Worm (Caenorhabditis elegans) whole organism, mixed stage, embryonic: Measurements from ENCODE around the gene trpp-9.

Experiments
- M03D4.4 ChIP-seq: sonication (generic microtip); optimal IDR thresholded peaks from 2 replicates; lab custom pipeline; 2017; ENCODE audit warnings: mild to moderate bottlenecking, missing genetic modification characterization, missing compliant biosample characterization
- bed-3 ChIP-seq: fragments of 200-800 bp; sonication (Bioruptor generic); optimal IDR thresholded peaks from 3 replicates; lab custom pipeline; 2018; ENCODE audit warnings: mild to moderate bottlenecking, missing genetic modification characterization, moderate library complexity, missing compliant biosample characterization
- blmp-1 ChIP-seq: fragments of 150-350 bp; optimal IDR thresholded peaks from 2 replicates; lab custom pipeline; 2014; ENCODE audit warnings: missing biosample characterization, missing genetic modification characterization
- ceh-39 ChIP-seq: fragments of 150-350 bp; optimal IDR thresholded peaks from 2 replicates; lab custom pipeline; 2014; ENCODE audit warnings: missing biosample characterization, missing genetic modification characterization
- ceh-43 ChIP-seq: fragments of 200-800 bp; sonication (Bioruptor generic); optimal IDR thresholded peaks from 2 replicates; lab custom pipeline; 2018; ENCODE audit warnings: mild to moderate bottlenecking, missing genetic modification characterization, moderate library complexity, missing compliant biosample characterization
- ceh-83 ChIP-seq: fragments of 200-800 bp; sonication (Bioruptor generic); optimal IDR thresholded peaks from 2 replicates; lab custom pipeline; 2018; ENCODE audit warnings: mild to moderate bottlenecking, missing genetic modification characterization, missing compliant biosample characterization
- ces-1 ChIP-seq: fragments of 150-350 bp; optimal IDR thresholded peaks from 2 replicates; lab custom pipeline; 2014; ENCODE audit warnings: missing biosample characterization, missing genetic modification reagents, missing genetic modification characterization
- cnd-1 ChIP-seq: fragments of 200-800 bp; sonication (Bioruptor generic); optimal IDR thresholded peaks from 2 replicates; lab custom pipeline; 2018; ENCODE audit warnings: mild to moderate bottlenecking, missing genetic modification characterization, missing compliant biosample characterization
- drap-1 ChIP-seq: fragments of 200-800 bp; sonication (Bioruptor generic); optimal IDR thresholded peaks from 3 replicates; lab custom pipeline; 2018; ENCODE audit warnings: mild to moderate bottlenecking, missing genetic modification characterization, missing compliant biosample characterization
- elt-1 ChIP-seq: sonication (generic microtip); optimal IDR thresholded peaks from 2 replicates; lab custom pipeline; 2017; ENCODE audit warnings: missing genetic modification characterization, mild to moderate bottlenecking, missing compliant biosample characterization, antibody characterized with exemption, moderate library complexity, borderline replicate concordance; ENCODE audit not compliant: insufficient read depth
- elt-3 ChIP-seq: fragments of 150-350 bp; optimal IDR thresholded peaks from 2 replicates; lab custom pipeline; 2014; ENCODE audit warnings: missing biosample characterization, missing genetic modification characterization
- flh-1 ChIP-seq: fragments of 200-800 bp; sonication (Bioruptor generic); optimal IDR thresholded peaks from 2 replicates; lab custom pipeline; 2018; ENCODE audit warnings: mild to moderate bottlenecking, missing genetic modification characterization, moderate library complexity, missing compliant biosample characterization
- ham-2 ChIP-seq: fragments of 200-800 bp; sonication (Bioruptor generic); optimal IDR thresholded peaks from 2 replicates; lab custom pipeline; 2018; ENCODE audit warnings: mild to moderate bottlenecking, missing genetic modification characterization, missing compliant biosample characterization
- hlh-1 ChIP-seq: fragments of 150-350 bp; optimal IDR thresholded peaks from 2 replicates; lab custom pipeline; 2014; ENCODE audit warnings: missing biosample characterization, missing genetic modification reagents, missing genetic modification characterization
- lin-13 ChIP-seq: fragments of 150-350 bp; optimal IDR thresholded peaks from 2 replicates; lab custom pipeline; 2014; ENCODE audit warnings: missing biosample characterization, missing genetic modification characterization
- lin-32 ChIP-seq: fragments of 200-800 bp; sonication (Bioruptor generic); optimal IDR thresholded peaks from 2 replicates; lab custom pipeline; 2018; ENCODE audit warnings: mild to moderate bottlenecking, missing genetic modification characterization, missing compliant biosample characterization
- lsy-2 ChIP-seq: fragments of 150-350 bp; optimal IDR thresholded peaks from 2 replicates; lab custom pipeline; 2014; ENCODE audit warnings: missing biosample characterization, missing genetic modification characterization
- mab-5 ChIP-seq: fragments of 150-350 bp; optimal IDR thresholded peaks from 2 replicates; lab custom pipeline; 2014; ENCODE audit warnings: missing biosample characterization, missing genetic modification characterization
- mep-1 ChIP-seq: fragments of 150-350 bp; optimal IDR thresholded peaks from 2 replicates; lab custom pipeline; 2017; ENCODE audit warnings: missing biosample characterization, missing genetic modification reagents, missing genetic modification characterization, inconsistent platforms
- mls-2 ChIP-seq: sonication (generic microtip); optimal IDR thresholded peaks from 2 replicates; lab custom pipeline; 2016; ENCODE audit warnings: mild to moderate bottlenecking, missing genetic modification characterization, moderate library complexity, missing compliant biosample characterization
- nhr-12 ChIP-seq: fragments of 150-350 bp; optimal IDR thresholded peaks from 2 replicates; lab custom pipeline; 2014; ENCODE audit warnings: missing biosample characterization, missing genetic modification characterization
- nhr-2 ChIP-seq: fragments of 150-350 bp; optimal IDR thresholded peaks from 2 replicates; lab custom pipeline; 2014; ENCODE audit warnings: missing biosample characterization, missing genetic modification characterization
- nhr-237 ChIP-seq: fragments of 150-350 bp; optimal IDR thresholded peaks from 2 replicates; lab custom pipeline; 2014; ENCODE audit warnings: missing biosample characterization, missing genetic modification characterization
- nhr-28 ChIP-seq: fragments of 150-350 bp; optimal IDR thresholded peaks from 2 replicates; lab custom pipeline; 2014; ENCODE audit warnings: missing biosample characterization, missing genetic modification characterization
- nhr-76 ChIP-seq: sonication (generic microtip); optimal IDR thresholded peaks from 2 replicates; lab custom pipeline; 2017; ENCODE audit warnings: missing biosample characterization, missing genetic modification characterization
- pha-4 ChIP-seq: fragments of 150-350 bp; optimal IDR thresholded peaks from 2 replicates; lab custom pipeline; 2018; ENCODE audit warnings: missing biosample characterization, missing genetic modification reagents, missing genetic modification characterization
- sem-2 ChIP-seq: fragments of 200-800 bp; sonication (Bioruptor generic); optimal IDR thresholded peaks from 2 replicates; lab custom pipeline; 2018; ENCODE audit warnings: mild to moderate bottlenecking, missing genetic modification characterization, missing compliant biosample characterization
- snpc-4 ChIP-seq: fragments of 150-350 bp; optimal IDR thresholded peaks from 2 replicates; lab custom pipeline; 2014; ENCODE audit warnings: missing biosample characterization, missing genetic modification characterization
- sptf-1 ChIP-seq: sonication (generic microtip); optimal IDR thresholded peaks from 2 replicates; lab custom pipeline; 2017; ENCODE audit warnings: mild to moderate bottlenecking, missing genetic modification characterization, moderate library complexity, missing compliant biosample characterization
- tbx-8 ChIP-seq: fragments of 200-800 bp; sonication (Bioruptor generic); optimal IDR thresholded peaks from 2 replicates; lab custom pipeline; 2018; ENCODE audit warnings: mild to moderate bottlenecking, missing genetic modification characterization, moderate library complexity, missing compliant biosample characterization
- unc-120 ChIP-seq: sonication (generic microtip); optimal IDR thresholded peaks from 2 replicates; lab custom pipeline; 2017; ENCODE audit warnings: missing genetic modification characterization, missing compliant biosample characterization; ENCODE audit not compliant: poor library complexity, severe bottlenecking
- unc-39 ChIP-seq: fragments of 150-350 bp; optimal IDR thresholded peaks from 2 replicates; lab custom pipeline; 2014; ENCODE audit warnings: missing biosample characterization, missing genetic modification characterization
- unc-62 ChIP-seq: fragments of 150-350 bp; optimal IDR thresholded peaks from 2 replicates; lab custom pipeline; 2014; ENCODE audit warnings: missing biosample characterization, missing genetic modification reagents, missing genetic modification characterization
- zip-8 ChIP-seq: fragments of 150-350 bp; optimal IDR thresholded peaks from 2 replicates; lab custom pipeline; 2014; ENCODE audit warnings: missing biosample characterization, missing genetic modification characterization
- ztf-11 ChIP-seq: fragments of 150-350 bp; optimal IDR thresholded peaks from 2 replicates; lab custom pipeline; 2014; ENCODE audit warnings: missing biosample characterization, missing genetic modification characterization

trpp-9 gene

ce11 chrX:11603234-11604108 is 39.7 kb downstream of the trpp-9 start:
- TF ChIP-seq sptf-1 (tag; lab: Kevin White, UChicago) (peak; percentile 23), ceh-83 (GFP tag; lab: Kevin White, UChicago) (peak; percentile 54), snpc-4 (no peak), ces-1 (GFP tag; lab: Kevin White, UChicago) (peak; percentile 61)

ce11 chrX:11605214-11605765 is 41.6 kb downstream of the trpp-9 start, which contains the start of gene ftt-2:
ftt-2 (minus strand) TSS chrX:11605419.
- no peak for TF ChIP-seq M03D4.4 (tag; lab: Kevin White, UChicago)
- no peak for TF ChIP-seq ces-1 (GFP tag; lab: Kevin White, UChicago)
- TF ChIP-seq ztf-11 (tag; lab: Kevin White, UChicago), result no peak
- TF ChIP-seq tbx-8 (GFP tag; lab: Kevin White, UChicago), result no peak
- no peak for TF ChIP-seq ceh-83 (GFP tag; lab: Kevin White, UChicago)
- no peak for TF ChIP-seq ceh-39 (tag; lab: Kevin White, UChicago)
- TF ChIP-seq sem-2, result no peak
- TF ChIP-seq nhr-12 (tag; lab: Kevin White, UChicago), result no peak
- TF ChIP-seq unc-120 (tag; lab: Kevin White, UChicago), result no peak
- TF ChIP-seq lin-13, result no peak
- TF ChIP-seq elt-3, result no peak
- no peak for TF ChIP-seq flh-1 (GFP tag; lab: Kevin White, UChicago)
- no peak for TF ChIP-seq bed-3 (GFP tag; lab: Kevin White, UChicago)

- TF ChIP-seq nhr-76 (no peak), elt-3 (peak; percentile 84), ces-1 (GFP tag; lab: Kevin White, UChicago) (peak; percentile 82), ceh-43 (GFP tag; lab: Kevin White, UChicago) (peak; percentile 97), lin-13 (peak; percentile 97), unc-120 (tag; lab: Kevin White, UChicago) (peak; percentile 100), ceh-39 (tag; lab: Kevin White, UChicago) (peak; percentile 87), mep-1 (tag; lab: Kevin White, UChicago) (peak; percentile 97), nhr-237 (tag; lab: Kevin White, UChicago) (peak; percentile 98), snpc-4 (no peak), ceh-83 (GFP tag; lab: Kevin White, UChicago) (peak; percentile 97), hlh-1 (tag; lab: Kevin White, UChicago) (peak; percentile 72), nhr-28 (tag; lab: Kevin White, UChicago) (peak; percentile 76), ztf-11 (tag; lab: Kevin White, UChicago) (peak; percentile 94), bed-3 (GFP tag; lab: Kevin White, UChicago) (peak; percentile 96), zip-8 (no peak), M03D4.4 (tag; lab: Kevin White, UChicago) (peak; percentile 98), mls-2 (tag; lab: Kevin White, UChicago) (peak; percentile 99), nhr-2 (tag; lab: Kevin White, UChicago) (peak; percentile 59), drap-1 (GFP tag; lab: Kevin White, UChicago) (peak; percentile 95), nhr-12 (tag; lab: Kevin White, UChicago) (peak; percentile 81), mab-5 (tag; lab: Kevin White, UChicago) (no peak), lsy-2 (tag; lab: Kevin White, UChicago) (peak; percentile 86), cnd-1 (tag; lab: Kevin White, UChicago) (peak; percentile 97), ham-2 (GFP tag; lab: Kevin White, UChicago) (peak; percentile 97), sem-2 (peak; percentile 83), elt-1 (tag; lab: Kevin White, UChicago) (peak; percentile 11), flh-1 (GFP tag; lab: Kevin White, UChicago) (peak; percentile 95), blmp-1 (tag; lab: Kevin White, UChicago) (peak; percentile 89), sptf-1 (tag; lab: Kevin White, UChicago) (peak; percentile 99), unc-39 (peak; percentile 95), unc-62 (peak; percentile 96), tbx-8 (GFP tag; lab: Kevin White, UChicago) (peak; percentile 99), pha-4 (peak; percentile 80), lin-32 (GFP tag; lab: Kevin White, UChicago) (peak; percentile 83)
- TF ChIP-seq, all 35 proteins: peak for 31
Observed at ce11 chrX:11605766-11606490, 42.2 kb downstream of the trpp-9 start.
